Worm (Caenorhabditis elegans) whole organism, L2 larva: ENCODE measurements around the gene C18H7.4.

Experiments used
- elt-3 ChIP-seq: sonication (generic microtip); optimal IDR thresholded peaks from 2 replicates; lab custom pipeline; 2017; ENCODE audit warnings: missing biosample characterization, missing genetic modification characterization
- nhr-23 ChIP-seq: fragments of 150-350 bp; optimal IDR thresholded peaks from 2 replicates; lab custom pipeline; 2014; ENCODE audit warnings: missing biosample characterization, missing genetic modification reagents, missing genetic modification characterization
- snpc-4 ChIP-seq: fragments of 150-350 bp; optimal IDR thresholded peaks from 2 replicates; lab custom pipeline; 2014; ENCODE audit warnings: missing biosample characterization, missing genetic modification characterization
- ztf-11 ChIP-seq: sonication (generic microtip); optimal IDR thresholded peaks from 2 replicates; lab custom pipeline; 2017; ENCODE audit warnings: missing biosample characterization, missing genetic modification characterization

ce11 chrIV:615244-615643 lies 22.1 kb downstream of the C18H7.4 start, which contains the start of gene C18H7.1:
- no peak for TF ChIP-seq snpc-4 (tag; lab: Kevin White, UChicago)
- no peak for TF ChIP-seq elt-3 (tag; lab: Kevin White, UChicago)
- no peak for TF ChIP-seq ztf-11 (tag; lab: Kevin White, UChicago)
- no peak for TF ChIP-seq nhr-23
